Worm (Caenorhabditis elegans): ENCODE results near the gene F07G6.10.

- TF ChIP-seq pha-4 (tag; optimal IDR thresholded peaks at IDR 0.05): no peak
- no peak for TF ChIP-seq ztf-11 (tag; optimal IDR thresholded peaks at IDR 0.05)
- no peak for TF ChIP-seq nhr-28 (tag; optimal IDR thresholded peaks at IDR 0.05)
- TF ChIP-seq nhr-237 (tag; optimal IDR thresholded peaks at IDR 0.05): no peak
- TF ChIP-seq hlh-1 (tag; optimal IDR thresholded peaks at IDR 0.05): no peak
- TF ChIP-seq nhr-76 (tag; optimal IDR thresholded peaks at IDR 0.05): no peak
- TF ChIP-seq snpc-4 (tag; optimal IDR thresholded peaks at IDR 0.05): no peak
- no peak for TF ChIP-seq sptf-1 (tag; optimal IDR thresholded peaks at IDR 0.05)
- TF ChIP-seq lin-13 (tag; optimal IDR thresholded peaks at IDR 0.05): no peak
- no peak for TF ChIP-seq nhr-12 (tag; optimal IDR thresholded peaks at IDR 0.05)
- no peak for TF ChIP-seq mep-1 (tag; optimal IDR thresholded peaks at IDR 0.05)
- TF ChIP-seq unc-39 (tag; optimal IDR thresholded peaks at IDR 0.05): no peak
These were observed 34.7 kb upstream of the F07G6.10 start for ce11 chrX:1703049-1703448.
